Worm (Caenorhabditis elegans) whole organism, L4 larva: ENCODE measurements around the gene sma-2.

Experiments used
- hlh-30 ChIP-seq: sonication (generic microtip); optimal IDR thresholded peaks from 2 replicates; lab custom pipeline; 2017; ENCODE audit warnings: antibody characterized with exemption, mild to moderate bottlenecking, missing genetic modification characterization, missing compliant biosample characterization; ENCODE audit not compliant: insufficient read depth
- jun-1 ChIP-seq: fragments of 150-350 bp; optimal IDR thresholded peaks from 2 replicates; lab custom pipeline; 2014; ENCODE audit warnings: missing biosample characterization, missing genetic modification reagents, missing genetic modification characterization
- nhr-48 ChIP-seq: sonication (generic microtip); optimal IDR thresholded peaks from 2 replicates; lab custom pipeline; 2016; ENCODE audit warnings: mild to moderate bottlenecking, missing genetic modification characterization, missing compliant biosample characterization
- nhr-77 ChIP-seq: fragments of 150-350 bp; optimal IDR thresholded peaks from 2 replicates; lab custom pipeline; 2014; ENCODE audit warnings: missing biosample characterization, missing genetic modification characterization
- skn-1 ChIP-seq: fragments of 150-350 bp; optimal IDR thresholded peaks from 2 replicates; lab custom pipeline; 2014; ENCODE audit warnings: missing biosample characterization, missing genetic modification characterization
- unc-62 ChIP-seq, 3 experiments: fragments of 150-350 bp in 1 of 3; sonication (generic microtip); optimal IDR thresholded peaks in 2 of 3; peaks in 1 of 3; 1 replicate in 1 of 3; 2 replicates in 2 of 3; lab custom pipeline; 2014 to 2017; ENCODE audit warnings: missing biosample characterization in 3 of 3, missing genetic modification characterization in 3 of 3, missing genetic modification reagents in 3 of 3, missing genotype in 1 of 3
- zag-1 ChIP-seq: fragments of 150-350 bp; optimal IDR thresholded peaks from 2 replicates; lab custom pipeline; 2014; ENCODE audit warnings: missing biosample characterization, missing genetic modification characterization
- ztf-11 ChIP-seq: fragments of 150-350 bp; optimal IDR thresholded peaks from 2 replicates; lab custom pipeline; 2014; ENCODE audit warnings: missing biosample characterization, missing genetic modification characterization

ce11 chrIII:8765030-8765429, 15.6 kb downstream of the sma-2 start:
- TF ChIP-seq ztf-11 (tag; lab: Kevin White, UChicago) (no peak), skn-1 (tag; lab: Kevin White, UChicago) (no peak), unc-62 (GFP tag; optimal IDR thresholded peaks at IDR 0.05 in 1 of 2; lab: Kevin White, UChicago) (no peak), unc-62 (tag; optimal IDR thresholded peaks at IDR 0.05; lab: Kevin White, UChicago) (no peak), zag-1 (no peak), nhr-48 (tag; lab: Kevin White, UChicago) (no peak), hlh-30 (tag; lab: Kevin White, UChicago) (no peak), jun-1 (no peak), nhr-77 (tag; lab: Kevin White, UChicago) (no peak)
